Worm (Caenorhabditis elegans): Measurements from ENCODE around the gene srw-141.

srw-141 gene

DNA sequence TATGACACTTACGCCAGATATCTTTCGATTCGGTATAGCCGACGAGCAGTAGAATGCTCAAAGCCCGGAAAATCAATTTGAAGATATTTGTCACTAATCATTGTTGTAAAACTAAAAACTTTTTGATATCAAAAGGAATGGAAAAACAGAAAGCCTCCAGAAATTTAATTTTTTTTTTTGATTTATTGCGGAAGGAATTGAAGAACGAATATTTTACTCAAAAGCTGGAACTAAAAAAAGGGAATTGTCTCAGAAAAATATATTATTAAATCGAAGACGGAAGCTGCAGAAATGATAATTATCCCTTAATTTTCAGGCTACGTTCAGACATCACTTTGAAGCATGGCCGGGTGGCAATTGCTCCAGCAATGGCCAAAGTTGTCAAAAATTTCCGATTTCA lies 5.5 kb upstream of the srw-141 start, which contains the start of gene srw-137:
Gene srw-137 (minus strand): TSS at position 101 of the 400 bp plus-strand sequence.
- TF ChIP-seq unc-86 (tag; optimal IDR thresholded peaks at IDR 0.05) = no peak
- no peak for TF ChIP-seq pat-9 (tag; optimal IDR thresholded peaks at IDR 0.05)
- TF ChIP-seq nfya-1 (tag; optimal IDR thresholded peaks at IDR 0.05) = no peak
- TF ChIP-seq ceh-18 (tag; optimal IDR thresholded peaks at IDR 0.05) = no peak
- no peak for TF ChIP-seq ceh-22 (tag; optimal IDR thresholded peaks at IDR 0.05)
- TF ChIP-seq pax-1 (tag; optimal IDR thresholded peaks at IDR 0.05) = no peak
- no peak for TF ChIP-seq C08G9.2 (tag; optimal IDR thresholded peaks at IDR 0.05)
- no peak for TF ChIP-seq fkh-6 (tag; optimal IDR thresholded peaks at IDR 0.05)
- no peak for TF ChIP-seq ceh-19 (GFP tag; optimal IDR thresholded peaks at IDR 0.05)
- TF ChIP-seq fkh-10 (GFP tag; optimal IDR thresholded peaks at IDR 0.05) = no peak
- TF ChIP-seq hlh-6 (tag; optimal IDR thresholded peaks at IDR 0.05) = no peak
- no peak for TF ChIP-seq ceh-14 (tag; optimal IDR thresholded peaks at IDR 0.05)
- no peak for TF ChIP-seq ama-1 (optimal IDR thresholded peaks at IDR 0.05)
- TF ChIP-seq Y22D7AL.16 (tag; optimal IDR thresholded peaks at IDR 0.05) = no peak
- TF ChIP-seq ceh-6 (GFP tag; optimal IDR thresholded peaks at IDR 0.05) = no peak
- no peak for TF ChIP-seq F13H6.1 (tag; optimal IDR thresholded peaks at IDR 0.05)

ce11 chrV:2942247-2942646 lies 3.9 kb upstream of the srw-141 start:
- no peak for TF ChIP-seq unc-3 (GFP tag; conservative IDR thresholded peaks at IDR 0.05)
- TF ChIP-seq unc-3 (tag; optimal IDR thresholded peaks at IDR 0.05) = no peak
- no peak for TF ChIP-seq hlh-8 (tag; optimal IDR thresholded peaks at IDR 0.05)
- no peak for TF ChIP-seq sox-2 (GFP tag; IDR thresholded peaks at IDR 0.05)
- TF ChIP-seq ceh-48 (tag; optimal IDR thresholded peaks at IDR 0.05) = no peak
- TF ChIP-seq che-1 (tag; optimal IDR thresholded peaks at IDR 0.05) = no peak
- TF ChIP-seq fkh-10 (GFP tag; optimal IDR thresholded peaks at IDR 0.05) = no peak
- no peak for TF ChIP-seq tbx-7 (tag; optimal IDR thresholded peaks at IDR 0.05)

ce11 chrV:2941405-2941804 lies 3.0 kb upstream of the srw-141 start, which contains the start of gene srw-143:
TSS of gene srw-143 (minus strand) at chrV:2941505.
- TF ChIP-seq pqm-1 (tag; optimal IDR thresholded peaks at IDR 0.05) (no peak), elt-4 (tag; optimal IDR thresholded peaks at IDR 0.05) (no peak), mec-3 (tag; optimal IDR thresholded peaks at IDR 0.05; ENCODE audit: borderline replicate concordance) (no peak), dmd-4 (tag; optimal IDR thresholded peaks at IDR 0.05; ENCODE audit: borderline replicate concordance) (no peak), Y22D7AL.16 (tag; optimal IDR thresholded peaks at IDR 0.05) (no peak), tbx-7 (tag; optimal IDR thresholded peaks at IDR 0.05) (no peak), K02D7.2 (tag; optimal IDR thresholded peaks at IDR 0.05) (no peak), eyg-1 (tag; optimal IDR thresholded peaks at IDR 0.05) (no peak), unc-42 (tag; optimal IDR thresholded peaks at IDR 0.05) (no peak), ahr-1 (tag; optimal IDR thresholded peaks at IDR 0.05) (no peak), ceh-22 (tag; optimal IDR thresholded peaks at IDR 0.05) (no peak), tbx-2 (tag; optimal IDR thresholded peaks at IDR 0.05) (no peak), sox-4 (tag; optimal IDR thresholded peaks at IDR 0.05) (no peak), ceh-45 (GFP tag; IDR thresholded peaks at IDR 0.05) (no peak), elt-2 (tag; optimal IDR thresholded peaks at IDR 0.05) (no peak), rnt-1 (tag; optimal IDR thresholded peaks at IDR 0.05) (no peak), pha-4 (tag; optimal IDR thresholded peaks at IDR 0.05) (no peak)

DNA sequence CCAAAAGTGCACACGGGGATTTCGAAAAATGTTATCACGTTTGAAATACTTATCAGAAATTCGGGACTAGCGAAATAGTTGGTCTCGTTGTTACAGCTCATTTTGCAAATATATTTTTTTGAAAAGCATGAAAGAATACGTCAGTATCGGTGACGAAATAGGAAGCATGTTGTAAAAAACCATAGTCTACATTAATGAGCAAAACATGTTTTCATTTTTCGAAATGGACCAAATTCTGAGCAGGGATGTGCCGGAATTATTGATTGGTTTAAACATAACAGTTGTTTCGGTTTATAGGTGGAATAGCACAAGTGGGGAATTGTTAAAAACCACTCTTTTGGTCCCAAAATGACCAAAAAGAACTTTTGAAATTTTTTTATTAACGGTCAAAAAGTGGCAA lies 4.3 kb downstream of the srw-141 start, which contains the start of gene srh-247:
Gene srh-247 (minus strand): TSS at position 101 of the 400 bp plus-strand sequence.
- TF ChIP-seq sdc-2 (tag; optimal IDR thresholded peaks at IDR 0.05) = no peak
- TF ChIP-seq nhr-232 (tag; optimal IDR thresholded peaks at IDR 0.05) = no peak
- no peak for TF ChIP-seq pha-2 (tag; optimal IDR thresholded peaks at IDR 0.05)
- no peak for TF ChIP-seq C08G9.2 (tag; optimal IDR thresholded peaks at IDR 0.05)
- TF ChIP-seq eyg-1 (tag; optimal IDR thresholded peaks at IDR 0.05) = no peak
- no peak for TF ChIP-seq tbx-2 (tag; optimal IDR thresholded peaks at IDR 0.05)
- TF ChIP-seq tbx-7 (tag; optimal IDR thresholded peaks at IDR 0.05) = no peak
- TF ChIP-seq unc-55 (GFP tag; optimal IDR thresholded peaks at IDR 0.05) = no peak
- TF ChIP-seq dve-1 (tag; optimal IDR thresholded peaks at IDR 0.05) = no peak
- no peak for TF ChIP-seq ets-4 (tag; optimal IDR thresholded peaks at IDR 0.05)

All from whole organism, late embryonic.